Fruit fly (Drosophila melanogaster): Measurements from ENCODE around the gene CG44008.
A peak's percentile ranks its signal among the peaks of the same experiment; 100 is the strongest.

Gene CG44008

DNA sequence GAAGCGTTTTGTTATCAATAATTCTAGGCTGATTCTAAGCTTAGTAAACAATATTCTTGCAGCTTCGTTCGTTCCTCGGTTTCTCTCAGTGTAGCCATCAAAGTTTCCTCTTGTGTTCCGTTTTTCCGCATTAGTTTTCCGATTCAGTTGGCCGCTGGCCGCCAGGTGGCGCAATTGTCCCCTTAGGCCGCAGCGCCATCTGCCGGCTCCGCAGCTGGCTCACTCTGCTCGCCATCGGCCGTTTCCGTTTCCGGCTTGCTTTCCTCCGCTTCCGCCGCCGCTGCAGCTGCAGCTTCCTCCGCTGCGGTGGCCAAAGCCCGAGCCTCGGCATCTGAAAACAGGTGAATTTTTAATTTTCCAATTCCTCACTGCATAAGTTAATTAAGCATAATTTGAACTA, 25.9 kb downstream of the CG44008 start (continued):
- TF ChIP-seq Lpt (GFP tag; optimal IDR thresholded peaks at IDR 0.05) = peak; percentile 33
- peak; percentile 24; the same call in 1 of the 2 replicates for TF ChIP-seq Gug (GFP tag; IDR thresholded peaks at IDR 0.05)
- TF ChIP-seq CG31627 (GFP tag; optimal IDR thresholded peaks at IDR 0.05) = peak; percentile 40
- peak; percentile 3 for TF ChIP-seq CG10631 (GFP tag; optimal IDR thresholded peaks at IDR 0.05)
- peak; percentile 52 for TF ChIP-seq CG6792 (GFP tag; optimal IDR thresholded peaks at IDR 0.05)
- TF ChIP-seq svp (GFP tag) = peak; percentile 13
- peak; percentile 25 for TF ChIP-seq Blimp-1 (GFP tag; optimal IDR thresholded peaks at IDR 0.05)
- peak; percentile 59 for TF ChIP-seq cyc (GFP tag; optimal IDR thresholded peaks at IDR 0.05)

DNA sequence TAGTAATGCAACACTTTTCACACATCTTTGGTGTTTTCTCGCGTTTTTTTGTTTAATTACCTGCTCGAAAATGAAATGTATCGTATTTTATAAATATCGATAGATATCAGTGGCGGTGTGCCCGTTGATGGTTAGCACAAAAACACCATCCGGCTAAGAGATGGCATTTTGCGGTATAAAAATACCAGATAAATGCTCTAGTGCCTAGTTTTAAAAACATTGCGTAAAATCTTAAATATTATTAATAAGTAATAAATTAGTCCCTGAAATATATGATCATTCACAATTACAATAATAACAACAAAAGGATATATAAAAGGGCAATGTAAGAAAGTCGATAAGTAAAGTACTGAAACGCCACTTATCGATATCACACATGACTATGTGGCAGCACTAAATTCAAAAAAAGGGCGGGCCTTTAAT, 28.6 kb downstream of the CG44008 start, which contains the start of gene CycY:
CycY (minus strand) TSS at position 116 of the 423 bp plus-strand sequence.
- TF ChIP-seq Hr4 (GFP tag; optimal IDR thresholded peaks at IDR 0.05) = peak; percentile 5
- TF ChIP-seq Eip78C (GFP tag) = peak; percentile 71
- no peak for TF ChIP-seq CG10631 (GFP tag; optimal IDR thresholded peaks at IDR 0.05)
- TF ChIP-seq CG11902 (GFP tag; optimal IDR thresholded peaks at IDR 0.05) = no peak
- no peak for TF ChIP-seq Eip93F (GFP tag; optimal IDR thresholded peaks at IDR 0.05)
- no peak for TF ChIP-seq Met (GFP tag; optimal IDR thresholded peaks at IDR 0.05)
- no peak for TF ChIP-seq CG8632 (GFP tag; optimal IDR thresholded peaks at IDR 0.05)
- TF ChIP-seq topi (GFP tag; optimal IDR thresholded peaks at IDR 0.05) = no peak
- TF ChIP-seq CG11762 (GFP tag; optimal IDR thresholded peaks at IDR 0.05; ENCODE audit: insufficient read depth) = no peak
- no peak for TF ChIP-seq net (GFP tag; optimal IDR thresholded peaks at IDR 0.05)
- TF ChIP-seq svp (GFP tag) = peak; percentile 45
- no peak for TF ChIP-seq Sox15 (GFP tag; optimal IDR thresholded peaks at IDR 0.05)
- no peak for TF ChIP-seq CG3919 (GFP tag; optimal IDR thresholded peaks at IDR 0.05)
- TF ChIP-seq pdm3 (GFP tag; optimal IDR thresholded peaks at IDR 0.05) = no peak
- no peak for TF ChIP-seq CG34406 (GFP tag; optimal IDR thresholded peaks at IDR 0.05)
- no peak for TF ChIP-seq acj6 (GFP tag; optimal IDR thresholded peaks at IDR 0.05)
- no peak for TF ChIP-seq lz (GFP tag; optimal IDR thresholded peaks at IDR 0.05)
- no peak for TF ChIP-seq CG8319 (GFP tag; optimal IDR thresholded peaks at IDR 0.05)
- TF ChIP-seq CG8119 (GFP tag; IDR thresholded peaks at IDR 0.05) = no peak
- no peak for TF ChIP-seq OdsH (GFP tag; optimal IDR thresholded peaks at IDR 0.05)
- TF ChIP-seq vri (GFP tag; optimal IDR thresholded peaks at IDR 0.05) = no peak
- no peak for TF ChIP-seq esn (GFP tag; optimal IDR thresholded peaks at IDR 0.05)

DNA sequence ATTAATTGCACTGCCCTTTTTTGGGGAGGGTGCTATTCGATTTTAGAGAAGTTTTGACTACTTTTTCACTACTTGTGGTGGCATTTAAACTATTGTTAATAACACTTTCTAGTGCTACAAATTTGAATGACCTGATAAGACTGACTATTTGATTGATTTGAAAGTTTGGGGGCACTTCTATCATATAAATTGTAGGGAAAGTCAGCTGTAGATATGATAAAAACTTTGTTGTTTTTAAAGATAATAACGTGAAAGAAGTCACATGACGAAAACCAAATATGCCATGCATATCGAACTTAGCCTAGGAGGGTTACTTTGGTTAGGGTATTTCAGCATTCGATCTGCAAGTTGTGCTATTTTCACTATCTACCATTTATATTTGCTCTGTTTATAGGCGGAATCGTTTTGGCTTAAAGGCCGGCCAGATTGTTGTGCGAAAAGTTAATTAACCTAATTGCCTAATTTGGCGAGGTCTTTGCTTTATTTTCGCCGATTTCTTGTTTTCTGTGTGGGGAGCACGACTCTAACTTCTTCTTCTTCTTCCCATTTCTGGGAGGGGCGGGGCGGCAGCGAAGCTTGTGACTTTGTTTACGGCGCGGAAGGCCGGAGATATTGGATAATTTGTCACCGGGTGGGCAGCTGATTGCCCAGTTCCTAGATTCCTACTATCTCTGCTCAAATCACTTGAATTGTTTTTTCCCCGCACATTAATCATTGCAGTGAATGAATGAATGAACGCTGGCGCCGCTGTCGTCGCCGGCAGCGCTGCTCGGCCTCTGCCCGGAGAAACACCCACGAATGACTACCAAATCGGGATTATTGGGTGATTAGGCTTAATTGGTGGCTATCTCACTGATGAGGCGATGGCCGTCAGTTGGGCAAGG, 29.2 kb downstream of the CG44008 start:
- TF ChIP-seq CG32006 (GFP tag; optimal IDR thresholded peaks at IDR 0.05) = peak; percentile 40
- TF ChIP-seq Hr4 (GFP tag; optimal IDR thresholded peaks at IDR 0.05) = peak; percentile 12
- TF ChIP-seq Eip75B (GFP tag; optimal IDR thresholded peaks at IDR 0.05) = no peak
- TF ChIP-seq fd85E (GFP tag; optimal IDR thresholded peaks at IDR 0.05) = no peak
- no peak for TF ChIP-seq pdm3 (GFP tag; optimal IDR thresholded peaks at IDR 0.05)
- TF ChIP-seq CG31627 (GFP tag; optimal IDR thresholded peaks at IDR 0.05) = no peak
- no peak for TF ChIP-seq ss (GFP tag; optimal IDR thresholded peaks at IDR 0.05)
- no peak for TF ChIP-seq fkh (GFP tag; optimal IDR thresholded peaks at IDR 0.05)
- TF ChIP-seq CG8632 (GFP tag; optimal IDR thresholded peaks at IDR 0.05) = no peak
- TF ChIP-seq fd59A (GFP tag; optimal IDR thresholded peaks at IDR 0.05) = no peak
- peak; percentile 82 for TF ChIP-seq Eip78C (GFP tag)

DNA sequence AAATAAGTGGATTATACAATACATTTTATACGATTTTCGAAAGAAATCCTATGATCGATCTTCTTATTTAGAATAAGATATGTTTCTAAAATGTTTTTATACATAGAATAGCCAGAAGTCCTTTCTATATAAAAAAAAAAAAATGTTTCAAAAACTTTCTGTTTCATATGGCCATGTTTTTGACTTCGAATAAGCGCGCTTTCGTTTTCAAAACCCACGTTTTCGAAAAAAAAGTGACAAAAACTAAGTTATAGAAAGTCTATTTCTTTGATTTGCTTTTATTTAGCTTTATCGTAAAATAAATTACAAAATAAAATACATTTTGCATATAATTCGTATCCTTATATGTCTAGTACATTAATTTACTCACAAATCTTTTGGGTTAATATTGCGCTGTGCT, 32.4 kb downstream of the CG44008 start:
- TF ChIP-seq Gug (GFP tag; IDR thresholded peaks at IDR 0.05) (no peak), CG1621 (tag; optimal IDR thresholded peaks at IDR 0.05) (no peak), CG6163 (GFP tag; IDR thresholded peaks at IDR 0.05) (no peak), Sox15 (GFP tag; optimal IDR thresholded peaks at IDR 0.05) (no peak), CG11902 (GFP tag; optimal IDR thresholded peaks at IDR 0.05) (no peak), Sox14 (GFP tag; optimal IDR thresholded peaks at IDR 0.05) (no peak), Smox (GFP tag; optimal IDR thresholded peaks at IDR 0.05) (no peak)
